Fruit fly (Drosophila melanogaster) whole organism, embryonic: ENCODE measurements around the gene Syx4.
A peak's percentile ranks its signal among the peaks of the same experiment; 100 is the strongest.

Source experiments
- ATbp ChIP-seq: fragments of 200-800 bp; sonication (Bioruptor generic); optimal IDR thresholded peaks from 2 replicates; lab custom pipeline; 2017; ENCODE audit warnings: missing biosample characterization, mild to moderate bottlenecking, missing genetic modification characterization, missing genetic modification reagents
- BEAF-32 ChIP-seq: fragments of 200-800 bp; sonication (Bioruptor generic); optimal IDR thresholded peaks from 3 replicates; lab custom pipeline; 2017; ENCODE audit warnings: missing biosample characterization, missing genetic modification characterization, mild to moderate bottlenecking, moderate library complexity, missing genetic modification reagents
- CG10979 ChIP-seq: fragments of 200-800 bp; sonication (Bioruptor generic); optimal IDR thresholded peaks from 2 replicates; lab custom pipeline; 2018; ENCODE audit warnings: missing biosample characterization, mild to moderate bottlenecking, missing genetic modification characterization, moderate library complexity
- CG11695 ChIP-seq: fragments of 200-800 bp; sonication (Bioruptor generic); IDR thresholded peaks from 3 replicates; pipeline ENCODE4 v1.3.6; 2022; ENCODE audit warnings: missing biosample characterization, missing genetic modification characterization
- CG15514 ChIP-seq: fragments of 200-800 bp; sonication (Bioruptor generic); optimal IDR thresholded peaks from 3 replicates; lab custom pipeline; 2017; ENCODE audit warnings: missing biosample characterization, missing genetic modification characterization, mild to moderate bottlenecking, moderate library complexity, missing genetic modification reagents
- CG15696 ChIP-seq: fragments of 200-800 bp; sonication (Bioruptor generic); optimal IDR thresholded peaks from 2 replicates; lab custom pipeline; 2019; ENCODE audit warnings: missing biosample characterization, mild to moderate bottlenecking, missing genetic modification characterization, moderate library complexity
- CG17328 ChIP-seq: fragments of 200-800 bp; sonication (Bioruptor generic); IDR thresholded peaks from 2 replicates; pipeline ENCODE4 v1.3.6; 2022; ENCODE audit warnings: missing biosample characterization, missing genetic modification characterization
- CG17385 ChIP-seq: fragments of 200-800 bp; sonication (Bioruptor generic); optimal IDR thresholded peaks from 3 replicates; lab custom pipeline; 2018; ENCODE audit warnings: missing biosample characterization, mild to moderate bottlenecking, missing genetic modification characterization
- CG18011 ChIP-seq: fragments of 200-800 bp; sonication (Bioruptor generic); optimal IDR thresholded peaks from 2 replicates; lab custom pipeline; 2017; ENCODE audit warnings: missing biosample characterization, missing genetic modification characterization, mild to moderate bottlenecking, moderate library complexity, missing genotype
- CG30403 ChIP-seq: fragments of 200-800 bp; sonication (Bioruptor generic); optimal IDR thresholded peaks from 3 replicates; lab custom pipeline; 2016; ENCODE audit warnings: missing biosample characterization, missing genetic modification characterization
- CG3163 ChIP-seq: fragments of 200-800 bp; sonication (Bioruptor generic); optimal IDR thresholded peaks from 3 replicates; lab custom pipeline; 2016; ENCODE audit warnings: missing biosample characterization, missing genetic modification characterization
- CG34224 ChIP-seq: fragments of 200-800 bp; sonication (Bioruptor generic); IDR thresholded peaks from 3 replicates; pipeline ENCODE4 v1.3.6; 2022; ENCODE audit warnings: missing biosample characterization, missing genetic modification characterization; ENCODE audit not compliant: partially characterized antibody
- CG34376 ChIP-seq: fragments of 200-800 bp; sonication (Bioruptor generic); optimal IDR thresholded peaks from 2 replicates; lab custom pipeline; 2018; ENCODE audit warnings: missing biosample characterization, mild to moderate bottlenecking, missing genetic modification characterization
- CG3847 ChIP-seq: fragments of 200-800 bp; sonication (Bioruptor generic); IDR thresholded peaks from 2 replicates; pipeline ENCODE4 v1.3.6; 2022; ENCODE audit warnings: missing biosample characterization, missing genetic modification characterization
- CG4820 ChIP-seq: fragments of 200-800 bp; sonication (Bioruptor generic); optimal IDR thresholded peaks from 3 replicates; lab custom pipeline; 2016; ENCODE audit warnings: missing biosample characterization, missing genetic modification characterization
- CG5180 ChIP-seq: fragments of 200-800 bp; sonication (Bioruptor generic); optimal IDR thresholded peaks from 3 replicates; lab custom pipeline; 2017; ENCODE audit warnings: missing biosample characterization, missing genetic modification characterization, mild to moderate bottlenecking, moderate library complexity, missing genetic modification reagents
- CG9609 ChIP-seq: fragments of 200-800 bp; sonication (Bioruptor generic); optimal IDR thresholded peaks from 3 replicates; lab custom pipeline; 2016; ENCODE audit warnings: missing biosample characterization, missing genetic modification characterization
- CG9797 ChIP-seq: fragments of 200-800 bp; sonication (Bioruptor generic); optimal IDR thresholded peaks from 3 replicates; lab custom pipeline; 2018; ENCODE audit warnings: missing biosample characterization, mild to moderate bottlenecking, missing genetic modification characterization
- CG9932 ChIP-seq: fragments of 200-800 bp; sonication (Bioruptor generic); IDR thresholded peaks from 2 replicates; pipeline ENCODE4 v1.3.6; 2022; ENCODE audit warnings: missing biosample characterization, missing genetic modification characterization
- CHES-1-like ChIP-seq: fragments of 200-800 bp; sonication (Bioruptor generic); optimal IDR thresholded peaks from 2 replicates; lab custom pipeline; 2016; ENCODE audit warnings: missing biosample characterization, missing genetic modification characterization
- CTCF ChIP-seq: fragments of 200-800 bp; sonication (Bioruptor generic); optimal IDR thresholded peaks from 2 replicates; lab custom pipeline; 2017; ENCODE audit warnings: missing biosample characterization, mild to moderate bottlenecking, missing genetic modification characterization, moderate library complexity
- Deaf1 ChIP-seq: fragments of 200-800 bp; optimal IDR thresholded peaks from 3 replicates; lab custom pipeline; 2019; ENCODE audit warnings: missing biosample characterization, mild to moderate bottlenecking, missing genetic modification characterization, moderate library complexity
- Dip2 ChIP-seq: fragments of 200-800 bp; sonication (Bioruptor generic); IDR thresholded peaks from 2 replicates; pipeline ENCODE4 v1.3.6; 2022; ENCODE audit warnings: missing biosample characterization, missing genetic modification characterization
- Fer3 ChIP-seq: fragments of 200-800 bp; sonication (Bioruptor generic); optimal IDR thresholded peaks from 2 replicates; lab custom pipeline; 2018; ENCODE audit warnings: missing biosample characterization, mild to moderate bottlenecking, missing genetic modification characterization, moderate library complexity
- GATAe ChIP-seq: fragments of 200-800 bp; sonication (Bioruptor generic); conservative IDR thresholded peaks from 2 replicates; pipeline ENCODE4 v1.3.6; 2022; ENCODE audit warnings: missing biosample characterization, missing genetic modification characterization
- HLHmδ ChIP-seq: fragments of 200-800 bp; sonication (Bioruptor generic); optimal IDR thresholded peaks from 2 replicates; lab custom pipeline; 2018; ENCODE audit warnings: missing biosample characterization, mild to moderate bottlenecking, missing genetic modification characterization, moderate library complexity
- Med ChIP-seq: fragments of 200-800 bp; sonication (Bioruptor generic); peaks from one replicate; lab custom pipeline; 2016; ENCODE audit warnings: missing biosample characterization, missing genetic modification characterization, mild to moderate bottlenecking, inconsistent platforms, moderate library complexity
- Side ChIP-seq: fragments of 200-800 bp; sonication (Bioruptor generic); optimal IDR thresholded peaks from 2 replicates; lab custom pipeline; 2016; ENCODE audit warnings: missing biosample characterization, missing genetic modification characterization
- Sox100B ChIP-seq: fragments of 200-800 bp; sonication (Bioruptor generic); optimal IDR thresholded peaks from 3 replicates; lab custom pipeline; 2018; ENCODE audit warnings: missing biosample characterization, mild to moderate bottlenecking, missing genetic modification characterization
- Sry-δ ChIP-seq: fragments of 200-800 bp; sonication (Bioruptor generic); optimal IDR thresholded peaks from 2 replicates; lab custom pipeline; 2016; ENCODE audit warnings: missing biosample characterization, missing genetic modification characterization
- Stat92E ChIP-seq, 3 experiments: fragments of >200 bp in 2 of 3; fragments of 200-800 bp in 1 of 3; sonication (Bioruptor generic) in 1 of 3; optimal IDR thresholded peaks; 2 replicates each; lab custom pipeline; 2017 to 2019; ENCODE audit warnings: missing biosample characterization in 3 of 3, missing genetic modification characterization in 3 of 3, mild to moderate bottlenecking in 1 of 3, moderate library complexity in 1 of 3
- TFAM ChIP-seq: fragments of 200-800 bp; sonication (Bioruptor generic); optimal IDR thresholded peaks from 2 replicates; lab custom pipeline; 2017; ENCODE audit warnings: missing biosample characterization, missing genetic modification characterization, inconsistent platforms
- Trl ChIP-seq, 3 experiments: fragments of >200 bp in 2 of 3; fragments of 200-800 bp in 1 of 3; sonication (Bioruptor generic) in 1 of 3; optimal IDR thresholded peaks; 2 replicates in 1 of 3; 3 replicates in 2 of 3; lab custom pipeline; 2016 to 2017; ENCODE audit warnings: missing biosample characterization in 1 of 3, missing genetic modification characterization in 1 of 3
- ase ChIP-seq: fragments of 200-800 bp; sonication (Bioruptor generic); IDR thresholded peaks from 3 replicates; pipeline ENCODE4 v1.3.6; 2022; ENCODE audit warnings: missing biosample characterization, missing genetic modification characterization
- bcd ChIP-seq: fragments of 200-800 bp; sonication (Bioruptor generic); optimal IDR thresholded peaks from 2 replicates; lab custom pipeline; 2017; ENCODE audit warnings: missing biosample characterization, mild to moderate bottlenecking, missing genetic modification characterization
- bowl ChIP-seq: fragments of 200-800 bp; sonication (Bioruptor generic); IDR thresholded peaks from 2 replicates; pipeline ENCODE4 v1.3.6; 2022; ENCODE audit warnings: missing biosample characterization, missing genetic modification characterization
- crol ChIP-seq: fragments of 200-800 bp; sonication (Bioruptor generic); IDR thresholded peaks from 2 replicates; pipeline ENCODE4 v1.3.6; 2022; ENCODE audit warnings: missing biosample characterization, missing genetic modification characterization
- da ChIP-seq: fragments of 200-800 bp; sonication (Bioruptor generic); optimal IDR thresholded peaks from 2 replicates; lab custom pipeline; 2016; ENCODE audit warnings: missing biosample characterization, missing genetic modification characterization
- gce ChIP-seq: fragments of 200-800 bp; sonication (Bioruptor generic); IDR thresholded peaks from 3 replicates; pipeline ENCODE4 v1.3.6; 2022; ENCODE audit warnings: missing biosample characterization, missing genetic modification characterization
- jigr1 ChIP-seq: fragments of 200-800 bp; sonication (Bioruptor generic); IDR thresholded peaks from 3 replicates; pipeline ENCODE4 v1.3.6; 2022; ENCODE audit warnings: missing biosample characterization, missing genetic modification characterization
- knrl ChIP-seq: fragments of 200-800 bp; sonication (Bioruptor generic); IDR thresholded peaks from 3 replicates; pipeline ENCODE4 v1.3.6; 2022; ENCODE audit warnings: missing biosample characterization, missing genetic modification characterization; ENCODE audit not compliant: partially characterized antibody
- maf-S ChIP-seq: fragments of 200-800 bp; sonication (Bioruptor generic); optimal IDR thresholded peaks from 2 replicates; lab custom pipeline; 2016; ENCODE audit warnings: missing biosample characterization, missing genetic modification characterization
- p53 ChIP-seq: fragments of 200-800 bp; sonication (Bioruptor generic); optimal IDR thresholded peaks from 2 replicates; lab custom pipeline; 2016; ENCODE audit warnings: missing biosample characterization, missing genetic modification characterization
- psq ChIP-seq: fragments of 200-800 bp; sonication (Bioruptor generic); optimal IDR thresholded peaks from 2 replicates; lab custom pipeline; 2017; ENCODE audit warnings: missing biosample characterization, missing genetic modification characterization
- schlank ChIP-seq: fragments of 200-800 bp; sonication (Bioruptor generic); optimal IDR thresholded peaks from 2 replicates; lab custom pipeline; 2018; ENCODE audit warnings: missing biosample characterization, mild to moderate bottlenecking, missing genetic modification characterization
- sens ChIP-seq: fragments of 200-800 bp; sonication (Bioruptor generic); peaks from one replicate; lab custom pipeline; 2016; ENCODE audit warnings: missing biosample characterization, missing genetic modification characterization
- ssp ChIP-seq: fragments of 200-800 bp; sonication (Bioruptor generic); IDR thresholded peaks from 2 replicates; pipeline ENCODE4 v1.3.6; 2022; ENCODE audit warnings: missing biosample characterization, missing genetic modification characterization
- tio ChIP-seq: fragments of 200-800 bp; sonication (Bioruptor generic); optimal IDR thresholded peaks from 2 replicates; lab custom pipeline; 2017; ENCODE audit warnings: missing biosample characterization, missing genetic modification characterization, inconsistent platforms
- trh ChIP-seq: fragments of 200-800 bp; sonication (Bioruptor generic); optimal IDR thresholded peaks from 2 replicates; lab custom pipeline; 2016; ENCODE audit warnings: missing biosample characterization, missing genetic modification characterization
- vvl ChIP-seq: fragments of 200-800 bp; sonication (Bioruptor generic); IDR thresholded peaks from 2 replicates; pipeline ENCODE4 v1.3.6; 2022; ENCODE audit warnings: missing biosample characterization, missing genetic modification characterization
- zen2 ChIP-seq: fragments of 200-800 bp; sonication (Bioruptor generic); IDR thresholded peaks from 3 replicates; pipeline ENCODE4 v1.3.6; 2022; ENCODE audit warnings: missing biosample characterization, missing genetic modification characterization; ENCODE audit not compliant: partially characterized antibody

Syx4 gene

DNA sequence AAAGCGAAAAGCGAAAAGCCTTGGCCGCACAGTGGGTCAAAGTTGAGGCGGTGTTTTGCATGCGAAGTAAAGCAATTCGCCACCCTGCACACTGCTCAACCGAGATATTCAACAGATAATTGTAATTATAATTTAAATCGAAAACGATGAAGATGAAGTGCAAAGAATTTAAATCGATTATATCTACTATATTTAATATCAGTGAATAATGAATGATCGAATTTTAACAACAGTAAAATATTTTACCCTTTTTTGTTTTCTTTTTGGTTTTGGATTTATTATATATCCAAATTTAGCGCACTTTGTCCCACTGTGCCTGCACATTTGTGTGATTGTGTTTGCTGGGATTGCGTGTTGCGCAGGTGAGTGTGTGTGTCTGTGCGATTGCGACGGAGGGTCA lies 43.4 kb upstream of the Syx4 start (continued):
- no peak for TF ChIP-seq Stat92E (GFP tag; optimal IDR thresholded peaks at IDR 0.05; lab: Kevin White, UChicago)
- peak; percentile 82 for TF ChIP-seq CG17385 (GFP tag; lab: Kevin White, UChicago)
- peak; percentile 93 for TF ChIP-seq CG11695 (GFP tag; lab: Robert Waterston, UW)
- peak; percentile 69; the same call in 1 of the 2 replicates for TF ChIP-seq bowl
- TF ChIP-seq CHES-1-like (GFP tag; lab: Kevin White, UChicago): peak; percentile 45
- TF ChIP-seq CG34224: no peak
- no peak; the same call in 2 of the 3 replicates for TF ChIP-seq gce (GFP tag; lab: Robert Waterston, UW)
- TF ChIP-seq psq: peak; percentile 56
- no peak for TF ChIP-seq zen2 (GFP tag; lab: Robert Waterston, UW)
- TF ChIP-seq tio: peak; percentile 80
- TF ChIP-seq da (GFP tag; lab: Kevin White, UChicago): peak; percentile 9
- peak; percentile 83 for TF ChIP-seq CG10979 (tag; lab: Kevin White, UChicago)
- TF ChIP-seq crol (GFP tag; lab: Robert Waterston, UW): no peak
- TF ChIP-seq Side (GFP tag; lab: Kevin White, UChicago): peak; percentile 66
- TF ChIP-seq CG18011 (GFP tag; lab: Kevin White, UChicago): peak; percentile 63
- peak; percentile 2 for TF ChIP-seq CG9797 (GFP tag; lab: Kevin White, UChicago)
- peak; percentile 71 for TF ChIP-seq vvl
- TF ChIP-seq Trl (optimal IDR thresholded peaks at IDR 0.05; lab: Kevin White, UChicago): no peak
- TF ChIP-seq Trl (GFP tag; optimal IDR thresholded peaks at IDR 0.05; lab: Kevin White, UChicago): peak; percentile 65
- TF ChIP-seq ssp: peak; percentile 67
- no peak for TF ChIP-seq TFAM (GFP tag; lab: Kevin White, UChicago)
- TF ChIP-seq Sox100B: peak; percentile 93
- peak; percentile 79 for TF ChIP-seq jigr1 (GFP tag; lab: Robert Waterston, UW)
- peak; percentile 68 for TF ChIP-seq CG15514 (GFP tag; lab: Kevin White, UChicago)
- TF ChIP-seq BEAF-32 (GFP tag; lab: Kevin White, UChicago): no peak
- TF ChIP-seq CG15696: peak; percentile 61
- peak; percentile 22; the same call in 1 of the 2 replicates for TF ChIP-seq Dip2 (GFP tag; lab: Robert Waterston, UW)
- peak; percentile 46 for TF ChIP-seq CG9609 (GFP tag; lab: Kevin White, UChicago)
- TF ChIP-seq bcd (GFP tag; lab: Kevin White, UChicago): peak; percentile 86
- peak; percentile 68 for TF ChIP-seq CG9932 (GFP tag; lab: Robert Waterston, UW)
- peak; percentile 84 for TF ChIP-seq CG17328
- TF ChIP-seq trh (GFP tag; lab: Kevin White, UChicago): peak; percentile 57
- TF ChIP-seq CG34376: no peak
- TF ChIP-seq, all 482 proteins: peak for 370

DNA sequence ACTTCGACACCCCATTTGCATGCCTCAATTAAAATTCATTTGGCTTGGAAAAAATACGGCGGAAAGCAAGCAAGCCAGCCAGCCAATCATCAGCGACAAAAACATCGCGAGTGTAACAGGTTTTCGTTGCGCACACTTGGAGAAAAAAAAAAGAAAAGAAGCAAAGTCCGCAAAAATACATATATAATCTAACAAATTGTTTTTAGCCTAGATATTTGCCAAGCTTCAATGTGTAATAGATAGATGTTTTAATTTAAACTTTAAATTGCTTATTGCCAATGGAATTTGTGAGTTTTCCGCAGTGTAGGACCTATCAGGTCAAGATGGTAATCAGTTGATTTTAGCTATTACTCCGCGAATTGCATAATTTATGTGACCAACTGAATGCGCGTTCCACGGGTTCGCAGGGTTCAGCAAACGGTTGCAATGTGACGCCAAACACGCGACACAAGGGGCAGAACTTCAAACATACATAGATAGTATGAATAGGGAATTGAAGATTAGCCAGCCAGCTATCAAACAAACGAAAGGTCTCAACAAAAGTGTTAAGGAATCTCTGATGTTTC lies 42.8 kb upstream of the Syx4 start:
- TF ChIP-seq CG5180 (GFP tag; lab: Kevin White, UChicago) (peak; percentile 69), Sry-δ (GFP tag; lab: Kevin White, UChicago) (peak; percentile 50), p53 (GFP tag; lab: Kevin White, UChicago) (peak; percentile 24), GATAe (GFP tag; lab: Robert Waterston, UW) (peak; percentile 78), Fer3 (tag; lab: Kevin White, UChicago) (peak; percentile 93), CG3847 (peak; percentile 93), CG34376 (no peak), knrl (GFP tag; lab: Robert Waterston, UW) (no peak), sens (GFP tag; lab: Kevin White, UChicago) (peak; percentile 98), Deaf1 (tag; lab: Kevin White, UChicago) (peak; percentile 28), schlank (tag; lab: Kevin White, UChicago) (peak; percentile 68), maf-S (GFP tag; lab: Kevin White, UChicago) (peak; percentile 83), CG4820 (GFP tag; lab: Kevin White, UChicago) (peak; percentile 86), ase (GFP tag; lab: Robert Waterston, UW) (peak; percentile 93), ATbp (GFP tag; lab: Kevin White, UChicago) (peak; percentile 72), Med (peak; percentile 99), CG3163 (GFP tag; lab: Kevin White, UChicago) (peak; percentile 64), Sox100B (peak; percentile 74), HLHmδ (GFP tag; lab: Kevin White, UChicago) (no peak), CTCF (GFP tag; lab: Kevin White, UChicago) (peak; percentile 43), CG30403 (peak; percentile 88)
